Fruit fly (Drosophila melanogaster): Measurements from ENCODE around the gene CG3792.

CG3792 gene

DNA sequence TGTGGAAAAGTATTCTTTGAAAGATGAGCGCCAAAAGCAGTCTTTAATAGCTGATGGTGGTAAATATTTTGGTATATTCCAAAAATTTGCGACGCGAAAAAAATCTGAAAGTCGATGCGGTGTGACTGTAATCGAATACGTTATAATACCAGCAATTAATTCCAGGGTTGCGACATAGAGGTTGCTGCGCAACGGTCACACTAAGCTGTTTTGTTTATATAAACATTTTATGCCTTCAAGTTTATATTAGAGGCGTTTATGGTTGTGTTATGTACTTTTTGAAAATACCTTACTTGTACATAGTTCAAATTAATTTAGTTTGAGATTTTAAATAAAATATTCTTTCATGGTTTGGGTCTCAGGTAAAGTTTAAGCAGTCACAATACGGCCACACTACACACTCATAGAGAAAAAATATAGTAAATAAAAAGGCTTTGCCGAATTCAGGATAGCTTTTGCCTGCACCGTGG is 5.7 kb upstream of the CG3792 start, which contains the start of gene CG14043 (continued):
- TF ChIP-seq CG17912 (GFP tag; optimal IDR thresholded peaks at IDR 0.05) (no peak), abd-A (tag; optimal IDR thresholded peaks at IDR 0.05) (no peak), CG2889 (GFP tag; IDR thresholded peaks at IDR 0.05) (no peak), Fer3 (tag; optimal IDR thresholded peaks at IDR 0.05) (no peak), Poxn (GFP tag; IDR thresholded peaks at IDR 0.05) (no peak), tll (GFP tag; optimal IDR thresholded peaks at IDR 0.05) (no peak), CG4617 (GFP tag; optimal IDR thresholded peaks at IDR 0.05; ENCODE audit: borderline replicate concordance) (peak; percentile 92), en (GFP tag; optimal IDR thresholded peaks at IDR 0.05) (no peak), dysf (GFP tag; IDR thresholded peaks at IDR 0.05) (no peak), dmrt11E (tag; optimal IDR thresholded peaks at IDR 0.05) (no peak), CG1602 (GFP tag; optimal IDR thresholded peaks at IDR 0.05) (peak; percentile 21), so (GFP tag; IDR thresholded peaks at IDR 0.05) (no peak), CG1529 (GFP tag; optimal IDR thresholded peaks at IDR 0.05) (no peak), CG7987 (GFP tag; optimal IDR thresholded peaks at IDR 0.05) (no peak), CG14965 (GFP tag; optimal IDR thresholded peaks at IDR 0.05; ENCODE audit: borderline replicate concordance) (no peak), Eip74EF (GFP tag; optimal IDR thresholded peaks at IDR 0.05) (no peak), lola (GFP tag; optimal IDR thresholded peaks at IDR 0.05) (peak in 1 of 3 experiments; percentile 5), CG9727 (GFP tag; optimal IDR thresholded peaks at IDR 0.05) (peak; percentile 14), sob (GFP tag; IDR thresholded peaks at IDR 0.05) (0 out of 2 replicates have a peak, but pooled peaks have one; percentile 9), CG6654 (GFP tag; optimal IDR thresholded peaks at IDR 0.05) (no peak), CG17568 (GFP tag; optimal IDR thresholded peaks at IDR 0.05) (no peak), sr (GFP tag; IDR thresholded peaks at IDR 0.05) (no peak), Blimp-1 (GFP tag; optimal IDR thresholded peaks at IDR 0.05) (no peak), h (optimal IDR thresholded peaks at IDR 0.05) (no peak), Hr39 (optimal IDR thresholded peaks at IDR 0.05) (no peak), vfl (GFP tag; optimal IDR thresholded peaks at IDR 0.05) (no peak), ap (GFP tag; IDR thresholded peaks at IDR 0.05) (no peak), Ravus (GFP tag; IDR thresholded peaks at IDR 0.05) (no peak), MBD-R2 (GFP tag; IDR thresholded peaks at IDR 0.05) (peak; percentile 69), ato (GFP tag; IDR thresholded peaks at IDR 0.05; ENCODE audit: partially characterized antibody) (no peak), gem (tag; optimal IDR thresholded peaks at IDR 0.05) (no peak), dati (GFP tag; IDR thresholded peaks at IDR 0.05) (no peak), ewg (GFP tag; optimal IDR thresholded peaks at IDR 0.05) (no peak), dan (GFP tag; IDR thresholded peaks at IDR 0.05) (no peak), CG18011 (GFP tag; optimal IDR thresholded peaks at IDR 0.05) (no peak), ttk (GFP tag; IDR thresholded peaks at IDR 0.05) (no peak), CG11695 (GFP tag; IDR thresholded peaks at IDR 0.05) (no peak), tin (GFP tag; optimal IDR thresholded peaks at IDR 0.05) (peak; percentile 4), CoRest (tag; optimal IDR thresholded peaks at IDR 0.05) (peak; percentile 60), exex (tag; optimal IDR thresholded peaks at IDR 0.05) (no peak), CG4854 (GFP tag; optimal IDR thresholded peaks at IDR 0.05) (no peak), Lim3 (GFP tag; IDR thresholded peaks at IDR 0.05) (no peak), CG6813 (GFP tag; optimal IDR thresholded peaks at IDR 0.05) (no peak), Aef1 (GFP tag; IDR thresholded peaks at IDR 0.05) (no peak), Jarid2 (GFP tag; optimal IDR thresholded peaks at IDR 0.05) (no peak), rib (GFP tag; IDR thresholded peaks at IDR 0.05) (no peak), gcm2 (GFP tag; optimal IDR thresholded peaks at IDR 0.05) (no peak), org-1 (GFP tag; optimal IDR thresholded peaks at IDR 0.05) (no peak), CG13424 (tag; optimal IDR thresholded peaks at IDR 0.05) (peak; percentile 42), CG10462 (GFP tag; optimal IDR thresholded peaks at IDR 0.05) (no peak), CG18619 (GFP tag; optimal IDR thresholded peaks at IDR 0.05) (no peak)
